Worm (Caenorhabditis elegans) whole organism, L2 larva: ENCODE measurements around the gene Y41E3.19.

Source experiments
- C34F6.9 ChIP-seq: fragments of 150-350 bp; optimal IDR thresholded peaks from 2 replicates; lab custom pipeline; 2014; ENCODE audit warnings: missing biosample characterization, missing genetic modification characterization
- F13H6.1 ChIP-seq: sonication (generic microtip); optimal IDR thresholded peaks from 2 replicates; lab custom pipeline; 2016; ENCODE audit warnings: missing genetic modification characterization, missing compliant biosample characterization
- Y55F3AM.14 ChIP-seq: fragments of 200-800 bp; sonication (Bioruptor generic); optimal IDR thresholded peaks from 2 replicates; lab custom pipeline; 2018; ENCODE audit warnings: mild to moderate bottlenecking, missing genetic modification characterization, missing compliant biosample characterization
- ZK546.5 ChIP-seq: sonication (generic microtip); optimal IDR thresholded peaks from 2 replicates; lab custom pipeline; 2017; ENCODE audit warnings: missing biosample characterization, missing genetic modification characterization
- alr-1 ChIP-seq: fragments of 150-350 bp; optimal IDR thresholded peaks from 2 replicates; lab custom pipeline; 2014; ENCODE audit warnings: missing biosample characterization, missing genetic modification characterization
- aly-2 ChIP-seq: fragments of 150-350 bp; optimal IDR thresholded peaks from 2 replicates; lab custom pipeline; 2014; ENCODE audit warnings: missing biosample characterization, missing genetic modification characterization
- ama-1 ChIP-seq: fragments of 150-350 bp; optimal IDR thresholded peaks from 2 replicates; lab custom pipeline; 2018; ENCODE audit warnings: inconsistent platforms
- blmp-1 ChIP-seq: sonication (generic microtip); optimal IDR thresholded peaks from 2 replicates; lab custom pipeline; 2017; ENCODE audit warnings: missing genetic modification characterization, mild to moderate bottlenecking, missing compliant biosample characterization, antibody characterized with exemption, moderate library complexity; ENCODE audit not compliant: insufficient read depth
- ceh-82 ChIP-seq: fragments of 150-350 bp; optimal IDR thresholded peaks from 2 replicates; lab custom pipeline; 2014; ENCODE audit warnings: missing biosample characterization, missing genetic modification characterization
- dmd-4 ChIP-seq: sonication (generic microtip); optimal IDR thresholded peaks from 2 replicates; lab custom pipeline; 2017; ENCODE audit warnings: missing biosample characterization, missing genetic modification characterization
- egl-27 ChIP-seq: sonication (generic microtip); optimal IDR thresholded peaks from 3 replicates; lab custom pipeline; 2017; ENCODE audit warnings: missing biosample characterization, missing genetic modification reagents, missing genetic modification characterization
- elt-3 ChIP-seq: sonication (generic microtip); optimal IDR thresholded peaks from 2 replicates; lab custom pipeline; 2017; ENCODE audit warnings: missing biosample characterization, missing genetic modification characterization
- gmeb-1 ChIP-seq: fragments of 150-350 bp; optimal IDR thresholded peaks from 2 replicates; lab custom pipeline; 2014; ENCODE audit warnings: missing biosample characterization, missing genetic modification characterization
- lin-13 ChIP-seq: fragments of 150-350 bp; optimal IDR thresholded peaks from 2 replicates; lab custom pipeline; 2014; ENCODE audit warnings: missing biosample characterization, missing genetic modification reagents, missing genetic modification characterization
- lin-39 ChIP-seq: fragments of 150-350 bp; optimal IDR thresholded peaks from 2 replicates; lab custom pipeline; 2014; ENCODE audit warnings: missing biosample characterization, missing genetic modification reagents, missing genetic modification characterization
- lsy-2 ChIP-seq, 2 experiments: fragments of 150-350 bp in 1 of 2; sonication (generic microtip) in 1 of 2; optimal IDR thresholded peaks; 2 replicates each; lab custom pipeline; 2014 to 2017; ENCODE audit warnings: missing biosample characterization in 2 of 2, missing genetic modification characterization in 2 of 2
- mab-5 ChIP-seq: fragments of 150-350 bp; optimal IDR thresholded peaks from 2 replicates; lab custom pipeline; 2014; ENCODE audit warnings: missing biosample characterization, missing genetic modification characterization
- mbf-1 ChIP-seq: sonication (generic microtip); optimal IDR thresholded peaks from 2 replicates; lab custom pipeline; 2017; ENCODE audit warnings: missing biosample characterization, missing genetic modification characterization
- mdl-1 ChIP-seq, 2 experiments: fragments of 150-350 bp in 1 of 2; sonication (generic microtip) in 1 of 2; optimal IDR thresholded peaks; 2 replicates each; lab custom pipeline; 2017; ENCODE audit warnings: missing biosample characterization in 2 of 2, missing genetic modification characterization in 2 of 2
- nhr-11 ChIP-seq: fragments of 150-350 bp; optimal IDR thresholded peaks from 2 replicates; lab custom pipeline; 2014; ENCODE audit warnings: missing biosample characterization, missing genetic modification characterization
- nhr-129 ChIP-seq: fragments of 150-350 bp; optimal IDR thresholded peaks from 2 replicates; lab custom pipeline; 2014; ENCODE audit warnings: missing biosample characterization, missing genetic modification characterization
- nhr-21 ChIP-seq: fragments of 150-350 bp; optimal IDR thresholded peaks from 2 replicates; lab custom pipeline; 2014; ENCODE audit warnings: missing biosample characterization, missing genetic modification characterization
- nhr-23 ChIP-seq: fragments of 150-350 bp; optimal IDR thresholded peaks from 2 replicates; lab custom pipeline; 2014; ENCODE audit warnings: missing biosample characterization, missing genetic modification reagents, missing genetic modification characterization
- nhr-25 ChIP-seq: fragments of 150-350 bp; sonication (generic microtip); optimal IDR thresholded peaks from 3 replicates; lab custom pipeline; 2014; ENCODE audit warnings: missing biosample characterization, missing genetic modification characterization
- nhr-6 ChIP-seq: fragments of 150-350 bp; optimal IDR thresholded peaks from 2 replicates; lab custom pipeline; 2014; ENCODE audit warnings: missing biosample characterization, missing genetic modification characterization
- nhr-77 ChIP-seq: fragments of 150-350 bp; optimal IDR thresholded peaks from 2 replicates; lab custom pipeline; 2014; ENCODE audit warnings: missing biosample characterization, missing genetic modification characterization
- peb-1 ChIP-seq: fragments of 150-350 bp; optimal IDR thresholded peaks from 2 replicates; lab custom pipeline; 2014; ENCODE audit warnings: missing biosample characterization, missing genetic modification characterization
- sem-4 ChIP-seq: fragments of 150-350 bp; optimal IDR thresholded peaks from 2 replicates; lab custom pipeline; 2014; ENCODE audit warnings: missing biosample characterization, missing genetic modification reagents, missing genetic modification characterization
- skn-1 ChIP-seq: sonication (generic microtip); optimal IDR thresholded peaks from 2 replicates; lab custom pipeline; 2017; ENCODE audit warnings: missing biosample characterization, missing genetic modification characterization
- sma-9 ChIP-seq, 2 experiments: fragments of 150-350 bp in 1 of 2; sonication (generic microtip) in 1 of 2; optimal IDR thresholded peaks; 2 replicates each; lab custom pipeline; 2014 to 2016; ENCODE audit warnings: missing genetic modification characterization in 2 of 2, mild to moderate bottlenecking in 1 of 2, missing biosample characterization in 1 of 2, missing compliant biosample characterization in 1 of 2, missing genetic modification reagents in 1 of 2, moderate library complexity in 1 of 2
- snpc-4 ChIP-seq: fragments of 150-350 bp; optimal IDR thresholded peaks from 2 replicates; lab custom pipeline; 2014; ENCODE audit warnings: missing biosample characterization, missing genetic modification characterization
- unc-55 ChIP-seq: fragments of 150-350 bp; sonication (generic microtip); optimal IDR thresholded peaks from 3 replicates; lab custom pipeline; 2014; ENCODE audit warnings: missing biosample characterization, missing genetic modification reagents, missing genetic modification characterization
- unc-62 ChIP-seq: fragments of 150-350 bp; optimal IDR thresholded peaks from 2 replicates; lab custom pipeline; 2014; ENCODE audit warnings: missing biosample characterization, missing genetic modification reagents, missing genetic modification characterization
- zag-1 ChIP-seq: fragments of 150-350 bp; optimal IDR thresholded peaks from 2 replicates; lab custom pipeline; 2014; ENCODE audit warnings: missing biosample characterization, missing genetic modification characterization
- ztf-1 ChIP-seq: fragments of 200-800 bp; sonication (Bioruptor generic); conservative IDR thresholded peaks from 2 replicates; pipeline ENCODE4 v1.3.6; 2022; ENCODE audit warnings: missing genetic modification characterization, missing compliant biosample characterization
- ztf-11 ChIP-seq: sonication (generic microtip); optimal IDR thresholded peaks from 2 replicates; lab custom pipeline; 2017; ENCODE audit warnings: missing biosample characterization, missing genetic modification characterization
- ztf-4 ChIP-seq: fragments of 150-350 bp; optimal IDR thresholded peaks from 2 replicates; lab custom pipeline; 2014; ENCODE audit warnings: missing biosample characterization, missing genetic modification characterization

Y41E3.19 gene

DNA sequence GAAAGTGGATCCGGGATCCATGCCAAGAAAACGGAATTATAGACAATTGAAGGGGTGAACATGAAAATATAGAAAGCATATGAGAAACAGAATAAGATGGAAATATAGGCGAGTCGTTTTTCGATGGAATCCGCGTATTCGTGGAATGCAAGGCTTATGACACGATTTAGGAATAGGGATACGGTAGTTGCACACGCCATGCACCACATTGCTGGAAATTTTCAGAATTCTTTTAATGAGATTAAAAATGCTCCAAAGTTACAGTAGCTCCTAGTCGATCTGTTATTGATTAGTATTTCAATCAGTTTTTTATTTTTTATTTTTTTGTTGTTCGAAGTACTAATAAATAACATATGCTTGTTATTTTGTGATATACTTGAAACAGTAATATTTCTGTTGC is 4.9 kb upstream of the Y41E3.19 start:
- TF ChIP-seq dmd-4 (tag; lab: Kevin White, UChicago) (no peak), Y55F3AM.14 (no peak), ztf-1 (GFP tag; lab: Robert Waterston, UW) (no peak), nhr-77 (no peak), nhr-6 (no peak), mbf-1 (no peak), C34F6.9 (tag; lab: Kevin White, UChicago) (no peak), gmeb-1 (tag; lab: Kevin White, UChicago) (no peak), zag-1 (no peak), ztf-4 (tag; lab: Kevin White, UChicago) (no peak), alr-1 (tag; lab: Kevin White, UChicago) (no peak), ceh-82 (tag; lab: Kevin White, UChicago) (no peak), unc-62 (GFP tag; lab: Kevin White, UChicago) (no peak), nhr-21 (tag; lab: Kevin White, UChicago) (no peak), mdl-1 (tag; optimal IDR thresholded peaks at IDR 0.05; lab: Kevin White, UChicago) (no peak), lsy-2 (tag; optimal IDR thresholded peaks at IDR 0.05; lab: Kevin White, UChicago) (no peak), lin-39 (no peak), nhr-23 (tag; lab: Kevin White, UChicago) (no peak), egl-27 (tag; lab: Kevin White, UChicago) (no peak)

DNA sequence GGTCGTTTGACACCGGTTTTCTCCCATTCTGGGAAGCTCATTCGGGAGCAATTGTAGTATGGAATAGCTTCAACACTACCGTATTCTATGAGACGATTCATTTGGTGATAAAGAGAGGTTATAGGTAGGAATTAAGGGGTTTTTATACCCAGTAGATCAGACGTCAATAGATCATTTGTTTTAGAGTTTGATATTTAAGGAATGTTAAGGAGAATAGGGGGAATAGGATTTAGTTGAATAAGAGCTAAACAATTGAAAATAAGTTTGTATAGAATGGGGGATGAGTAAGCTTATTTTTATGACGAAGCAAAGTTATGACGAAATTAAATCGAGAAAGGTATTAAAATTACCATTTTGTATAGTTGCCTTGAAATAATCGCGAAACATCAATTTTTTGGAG is 2.7 kb upstream of the Y41E3.19 start, which contains the start of gene srt-47:
Gene srt-47 (minus strand): TSS at position 101 of the 400 bp plus-strand sequence.
- TF ChIP-seq nhr-21 (tag; lab: Kevin White, UChicago), result no peak
- no peak for TF ChIP-seq alr-1 (tag; lab: Kevin White, UChicago)
- no peak for TF ChIP-seq peb-1
- TF ChIP-seq sem-4, result no peak
- TF ChIP-seq lin-13 (GFP tag; lab: Kevin White, UChicago), result no peak
- no peak for TF ChIP-seq nhr-6

DNA sequence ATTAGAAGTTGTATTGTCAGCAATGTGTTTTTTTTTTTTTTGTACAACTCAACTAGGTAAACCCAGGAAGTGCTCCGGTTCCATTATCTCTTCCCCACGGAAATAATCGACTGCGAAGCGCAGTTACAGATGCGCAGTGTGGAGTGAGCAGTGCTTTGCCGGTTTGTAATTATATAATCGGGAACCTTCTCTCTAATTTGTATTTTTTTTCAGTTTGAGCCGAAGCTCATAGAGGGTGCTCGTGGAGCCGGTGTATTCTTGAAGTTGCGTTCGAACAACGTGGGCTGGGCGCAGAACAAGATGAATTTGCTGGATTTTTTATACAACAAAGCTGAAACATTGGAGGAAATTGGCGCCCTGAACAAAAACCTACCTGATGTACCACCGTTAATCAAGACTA is 2.1 kb downstream of the Y41E3.19 start, which contains the start of gene Y41E3.13:
Gene Y41E3.13 (plus strand): TSS at position 301 of the 400 bp plus-strand sequence.
- TF ChIP-seq peb-1, result no peak

DNA sequence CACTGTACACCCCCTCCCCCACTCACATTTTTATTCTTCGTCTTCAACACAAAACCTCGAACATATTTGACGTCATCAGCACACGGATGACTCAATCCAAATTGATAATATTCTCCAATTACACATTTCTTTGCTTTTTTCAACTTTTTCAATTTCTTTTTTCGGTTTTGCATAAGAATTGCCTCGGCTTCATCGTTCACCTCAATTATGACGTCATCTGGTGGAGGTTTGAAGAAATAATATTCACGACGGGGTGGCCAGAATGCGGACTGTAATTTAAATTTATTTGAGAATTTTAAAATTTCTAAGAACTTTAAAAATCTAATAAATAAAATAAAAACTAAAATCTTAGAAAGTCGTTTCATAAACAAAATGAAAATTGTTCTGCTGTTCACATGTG is 7.9 kb downstream of the Y41E3.19 start:
- no peak for TF ChIP-seq blmp-1 (tag; lab: Kevin White, UChicago)
- TF ChIP-seq mdl-1 (tag; optimal IDR thresholded peaks at IDR 0.05; lab: Kevin White, UChicago), result no peak
- TF ChIP-seq ztf-1 (GFP tag; lab: Robert Waterston, UW), result no peak
- TF ChIP-seq sma-9 (GFP tag; optimal IDR thresholded peaks at IDR 0.05; lab: Kevin White, UChicago), result no peak
- no peak for TF ChIP-seq sma-9 (tag; optimal IDR thresholded peaks at IDR 0.05; lab: Kevin White, UChicago)
- TF ChIP-seq nhr-23 (tag; lab: Kevin White, UChicago), result no peak
- no peak for TF ChIP-seq ama-1 (lab: Kevin White, UChicago)
- TF ChIP-seq egl-27 (tag; lab: Kevin White, UChicago), result no peak
- TF ChIP-seq aly-2 (tag; lab: Kevin White, UChicago), result no peak
- TF ChIP-seq peb-1, result no peak
- no peak for TF ChIP-seq C34F6.9 (tag; lab: Kevin White, UChicago)
- no peak for TF ChIP-seq nhr-129
- no peak for TF ChIP-seq snpc-4 (tag; lab: Kevin White, UChicago)

DNA sequence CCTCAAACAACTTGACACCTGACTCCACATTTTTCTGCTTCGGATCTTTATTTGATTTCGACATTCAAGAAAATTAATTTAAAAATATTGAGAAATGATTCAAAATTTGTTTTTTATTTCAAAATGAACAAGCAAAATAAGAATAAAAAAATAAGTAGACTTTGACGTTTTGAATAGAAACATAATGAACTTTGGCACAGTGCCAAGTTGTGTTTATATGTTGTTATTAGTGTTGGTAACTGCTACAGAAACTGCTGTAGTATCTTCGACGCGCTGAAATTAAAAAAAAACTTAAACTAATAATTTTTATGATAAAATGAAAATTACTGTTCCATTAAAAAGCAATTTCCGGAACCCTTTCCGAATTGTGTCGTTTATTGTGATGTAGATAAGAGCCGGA is 9.7 kb downstream of the Y41E3.19 start, which contains the start of gene Y41E3.18:
Gene Y41E3.18 (minus strand): TSS at position 101 of the 400 bp plus-strand sequence.
- no peak for TF ChIP-seq nhr-11
- TF ChIP-seq Y55F3AM.14, result no peak
- TF ChIP-seq nhr-25 (tag; lab: Kevin White, UChicago), result no peak
- no peak for TF ChIP-seq zag-1
- no peak for TF ChIP-seq elt-3 (tag; lab: Kevin White, UChicago)
- TF ChIP-seq nhr-6, result no peak
- TF ChIP-seq dmd-4 (tag; lab: Kevin White, UChicago), result no peak
- no peak for TF ChIP-seq ama-1 (lab: Kevin White, UChicago)
- TF ChIP-seq egl-27 (tag; lab: Kevin White, UChicago), result no peak
- TF ChIP-seq aly-2 (tag; lab: Kevin White, UChicago), result no peak
- no peak for TF ChIP-seq skn-1 (tag; lab: Kevin White, UChicago)
- TF ChIP-seq unc-55 (GFP tag; lab: Kevin White, UChicago), result no peak
- TF ChIP-seq mab-5 (tag; lab: Kevin White, UChicago), result no peak
- no peak for TF ChIP-seq nhr-21 (tag; lab: Kevin White, UChicago)
- no peak for TF ChIP-seq ZK546.5 (tag; lab: Kevin White, UChicago)
- TF ChIP-seq F13H6.1 (tag; lab: Kevin White, UChicago), result no peak
- TF ChIP-seq ztf-11, result no peak
- TF ChIP-seq nhr-129, result no peak
- TF ChIP-seq peb-1, result no peak
